Worm (Caenorhabditis elegans): ENCODE results near the gene col-185.
A peak's percentile ranks its signal among the peaks of the same experiment; 100 is the strongest.

The col-185 gene

ce11 chrX:13510997-13511396 is at the start of gene col-185:
TSS of gene col-185 (minus strand) at chrX:13511097.
- no peak for TF ChIP-seq nhr-76 (tag; optimal IDR thresholded peaks at IDR 0.05)

ce11 chrX:13558667-13559066 is 47.8 kb upstream of the col-185 start:
- peak; percentile 2 for TF ChIP-seq lin-39 (tag; optimal IDR thresholded peaks at IDR 0.05)
- no peak for TF ChIP-seq fkh-10 (GFP tag; optimal IDR thresholded peaks at IDR 0.05)

DNA sequence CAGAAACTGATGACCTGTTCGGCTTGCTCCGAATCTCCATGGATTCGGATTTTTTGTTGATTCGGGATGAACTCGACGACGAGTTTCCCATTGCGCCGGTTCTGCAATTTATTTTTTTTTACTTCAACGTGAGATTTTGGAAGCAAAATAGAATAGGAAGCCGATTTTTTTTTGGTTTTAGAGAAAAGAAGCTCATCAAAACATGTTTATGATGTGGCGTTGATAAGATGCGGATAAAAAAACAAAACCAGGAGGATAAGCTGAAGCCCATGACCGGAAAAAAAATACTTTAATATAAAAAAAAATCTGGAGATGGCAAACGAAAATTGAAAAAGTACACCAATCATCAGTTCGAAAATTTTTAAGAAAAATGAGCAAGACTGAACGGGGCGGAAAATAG is 45.2 kb upstream of the col-185 start, which contains the start of gene glb-20:
Gene glb-20 (minus strand): TSS at position 101 of the 400 bp plus-strand sequence.
- TF ChIP-seq ceh-28 (tag; optimal IDR thresholded peaks at IDR 0.05): no peak
- no peak for TF ChIP-seq elt-3 (tag; optimal IDR thresholded peaks at IDR 0.05)
- TF ChIP-seq lin-15B (tag; optimal IDR thresholded peaks at IDR 0.05): no peak
- TF ChIP-seq zag-1 (tag; optimal IDR thresholded peaks at IDR 0.05): no peak
- TF ChIP-seq fkh-2 (tag; optimal IDR thresholded peaks at IDR 0.05): no peak
- TF ChIP-seq ztf-4 (tag; optimal IDR thresholded peaks at IDR 0.05): no peak
- TF ChIP-seq snpc-4 (tag; optimal IDR thresholded peaks at IDR 0.05): no peak
- no peak for TF ChIP-seq nhr-28 (tag; optimal IDR thresholded peaks at IDR 0.05)
- TF ChIP-seq lin-39 (tag; optimal IDR thresholded peaks at IDR 0.05): no peak
- TF ChIP-seq nhr-67 (tag; optimal IDR thresholded peaks at IDR 0.05): no peak
- TF ChIP-seq fkh-10 (GFP tag; optimal IDR thresholded peaks at IDR 0.05): no peak
- TF ChIP-seq ZK546.5 (tag; optimal IDR thresholded peaks at IDR 0.05): no peak
- no peak for TF ChIP-seq fos-1 (tag; optimal IDR thresholded peaks at IDR 0.05)

ce11 chrX:13555098-13555497 is 44.2 kb upstream of the col-185 start:
- TF ChIP-seq lin-39 (tag; optimal IDR thresholded peaks at IDR 0.05) (peak; percentile 14), nhr-11 (tag; optimal IDR thresholded peaks at IDR 0.05) (peak; percentile 41), nhr-12 (tag; optimal IDR thresholded peaks at IDR 0.05) (no peak), nfya-1 (tag; optimal IDR thresholded peaks at IDR 0.05; ENCODE audit: insufficient read depth) (peak; percentile 8)

- TF ChIP-seq ama-1 (optimal IDR thresholded peaks at IDR 0.05) (no peak), jun-1 (tag; optimal IDR thresholded peaks at IDR 0.05) (no peak), tbx-2 (tag; optimal IDR thresholded peaks at IDR 0.05) (no peak), ceh-9 (tag; optimal IDR thresholded peaks at IDR 0.05) (no peak), lsy-12 (tag; optimal IDR thresholded peaks at IDR 0.05) (no peak), nhr-11 (tag; optimal IDR thresholded peaks at IDR 0.05) (no peak), mdl-1 (tag; optimal IDR thresholded peaks at IDR 0.05) (no peak), elt-3 (tag; optimal IDR thresholded peaks at IDR 0.05) (no peak), pha-4 (tag; optimal IDR thresholded peaks at IDR 0.05) (no peak), egl-27 (tag; optimal IDR thresholded peaks at IDR 0.05) (no peak), aly-2 (tag; optimal IDR thresholded peaks at IDR 0.05) (no peak), mml-1 (tag; optimal IDR thresholded peaks at IDR 0.05) (no peak), unc-62 (GFP tag; optimal IDR thresholded peaks at IDR 0.05) (no peak), ceh-16 (tag; optimal IDR thresholded peaks at IDR 0.05) (no peak), nhr-12 (tag; optimal IDR thresholded peaks at IDR 0.05) (no peak), daf-12 (tag; optimal IDR thresholded peaks at IDR 0.05) (no peak), zag-1 (tag; optimal IDR thresholded peaks at IDR 0.05) (no peak), sea-2 (GFP tag; optimal IDR thresholded peaks at IDR 0.05) (no peak)
Observed at ce11 chrX:13550890-13551289, 40.0 kb upstream of the col-185 start, which contains the start of gene odr-1. TSS of gene odr-1 (minus strand) at chrX:13550990.

DNA sequence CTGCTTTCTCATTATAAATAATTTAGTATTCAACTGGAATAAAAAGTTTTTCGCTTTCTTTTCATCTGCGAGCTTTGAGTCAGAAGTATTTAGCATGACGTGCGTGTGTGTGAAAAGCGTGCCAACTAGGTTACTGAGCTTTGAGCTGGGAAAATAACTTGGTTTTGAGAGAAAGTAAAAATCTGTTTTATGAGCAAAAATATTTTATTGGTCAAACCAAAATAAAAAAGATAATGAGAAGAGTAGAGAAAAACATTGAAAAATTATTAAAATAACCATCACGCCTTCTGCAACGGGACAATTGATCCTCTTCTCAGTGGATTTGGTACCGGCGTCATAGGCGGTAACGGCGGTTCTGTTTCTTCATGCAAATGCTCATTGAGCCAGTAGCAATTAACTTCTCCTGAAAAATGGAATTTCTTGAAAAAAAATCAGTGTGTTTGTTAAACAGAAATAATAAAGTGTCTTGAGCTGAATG is 33.7 kb upstream of the col-185 start:
- TF ChIP-seq ama-1 (optimal IDR thresholded peaks at IDR 0.05): peak; percentile 96
- no peak for TF ChIP-seq egl-5 (tag; optimal IDR thresholded peaks at IDR 0.05)
- peak; percentile 15 for TF ChIP-seq nhr-43 (tag; optimal IDR thresholded peaks at IDR 0.05; ENCODE audit: poor library complexity, severe bottlenecking)

Measured in whole organism, L3 larva.